Fruit fly (Drosophila melanogaster): ENCODE data around the gene CG17834.

- TF ChIP-seq pan (optimal IDR thresholded peaks at IDR 0.05) (no peak), psq (optimal IDR thresholded peaks at IDR 0.05) (no peak), EcR (GFP tag; optimal IDR thresholded peaks at IDR 0.05) (no peak), usp (GFP tag; optimal IDR thresholded peaks at IDR 0.05) (no peak), Dll (optimal IDR thresholded peaks at IDR 0.05) (no peak), CG8478 (optimal IDR thresholded peaks at IDR 0.05) (no peak)
These were observed 32.7 kb upstream of the CG17834 start, which contains the start of gene Bace for dm6 chr2L:8496269-8496668.

Measured in whole organism.